Worm (Caenorhabditis elegans): ENCODE measurements around the gene F55G7.1.

F55G7.1 gene

DNA sequence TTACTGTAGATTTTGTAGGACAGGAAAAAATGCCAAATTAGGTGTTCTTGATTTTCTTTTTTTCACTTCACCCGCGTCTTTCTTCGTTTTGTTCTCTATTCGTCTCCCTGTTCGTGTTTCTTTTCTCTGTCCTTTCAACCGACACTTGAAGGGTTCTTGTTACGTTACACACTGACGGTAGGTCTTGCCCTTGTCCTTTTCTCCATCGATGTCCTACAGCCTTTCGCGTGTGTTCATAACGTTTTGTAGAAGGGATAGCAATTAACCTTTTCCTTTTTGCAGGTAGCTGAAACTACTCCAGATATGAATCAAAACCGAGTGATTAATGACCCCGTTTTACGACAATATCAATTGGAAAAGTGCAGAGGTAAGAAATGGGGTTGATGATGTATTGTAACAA is at the start of gene F55G7.1:
TSS of gene F55G7.1 (plus strand) at position 276 of the 400 bp plus-strand sequence.
- no peak for TF ChIP-seq nhr-76 (tag; optimal IDR thresholded peaks at IDR 0.05)
- TF ChIP-seq gei-8 (GFP tag; optimal IDR thresholded peaks at IDR 0.05): no peak
- TF ChIP-seq snpc-4 (tag; optimal IDR thresholded peaks at IDR 0.05): no peak
- TF ChIP-seq jun-1 (tag; optimal IDR thresholded peaks at IDR 0.05): peak; percentile 33
- TF ChIP-seq nhr-11 (tag; optimal IDR thresholded peaks at IDR 0.05): no peak
- no peak for TF ChIP-seq snpc-1.2 (GFP tag; IDR thresholded peaks at IDR 0.05)
- TF ChIP-seq lsy-2 (tag; optimal IDR thresholded peaks at IDR 0.05): peak in 1 of 2 experiments; percentile 14
- peak; percentile 85 for TF ChIP-seq mes-2 (tag; optimal IDR thresholded peaks at IDR 0.05; ENCODE audit: poor library complexity, severe bottlenecking)
- TF ChIP-seq dve-1 (tag; optimal IDR thresholded peaks at IDR 0.05; ENCODE audit: insufficient read depth): peak; percentile 71
- no peak for TF ChIP-seq attf-4 (tag; optimal IDR thresholded peaks at IDR 0.05)
- TF ChIP-seq daf-19 (GFP tag; conservative IDR thresholded peaks at IDR 0.05): no peak
- no peak; the same call in 1 of the 2 replicates for TF ChIP-seq pha-4 (GFP tag; IDR thresholded peaks at IDR 0.05)
- no peak for TF ChIP-seq pha-4 (tag; optimal IDR thresholded peaks at IDR 0.05)
- TF ChIP-seq egl-27 (tag; optimal IDR thresholded peaks at IDR 0.05): no peak
- TF ChIP-seq madf-9 (GFP tag; conservative IDR thresholded peaks at IDR 0.05): 0 out of 2 replicates have a peak, but pooled peaks have one; percentile 27
- TF ChIP-seq daf-8 (GFP tag; IDR thresholded peaks at IDR 0.05): no peak
- TF ChIP-seq nhr-6 (tag; optimal IDR thresholded peaks at IDR 0.05): no peak
- TF ChIP-seq spr-3 (GFP tag; optimal IDR thresholded peaks at IDR 0.05): peak; percentile 58
- no peak for TF ChIP-seq zfp-3 (GFP tag; conservative IDR thresholded peaks at IDR 0.05)
- no peak for TF ChIP-seq lin-38 (GFP tag; IDR thresholded peaks at IDR 0.05)
- no peak for TF ChIP-seq fos-1 (tag; optimal IDR thresholded peaks at IDR 0.05)
- TF ChIP-seq nhr-102 (tag; optimal IDR thresholded peaks at IDR 0.05): peak; percentile 84
- no peak for TF ChIP-seq ama-1 (optimal IDR thresholded peaks at IDR 0.05)
- TF ChIP-seq ceh-20 (GFP tag; IDR thresholded peaks at IDR 0.05): 0 out of 2 replicates have a peak, but pooled peaks have one; percentile 37
- peak; percentile 13 for TF ChIP-seq nhr-48 (tag; optimal IDR thresholded peaks at IDR 0.05)
- no peak for TF ChIP-seq ZK546.5 (tag; optimal IDR thresholded peaks at IDR 0.05)
- TF ChIP-seq skn-1 (tag; optimal IDR thresholded peaks at IDR 0.05): no peak
- no peak for TF ChIP-seq ZK337.2 (GFP tag; IDR thresholded peaks at IDR 0.05)
- peak; percentile 62 for TF ChIP-seq nhr-77 (tag; optimal IDR thresholded peaks at IDR 0.05)
- TF ChIP-seq spr-1 (tag; optimal IDR thresholded peaks at IDR 0.05): peak; percentile 35
- TF ChIP-seq F44E2.7 (GFP tag; IDR thresholded peaks at IDR 0.05): no peak
- TF ChIP-seq egl-43 (GFP tag; IDR thresholded peaks at IDR 0.05): no peak
- no peak for TF ChIP-seq Y48G9A.11 (GFP tag; IDR thresholded peaks at IDR 0.05)
- no peak for TF ChIP-seq lin-29 (GFP tag; IDR thresholded peaks at IDR 0.05)
- TF ChIP-seq hlh-30 (tag; optimal IDR thresholded peaks at IDR 0.05; ENCODE audit: insufficient read depth): peak; percentile 6
- TF ChIP-seq mxl-3 (GFP tag; optimal IDR thresholded peaks at IDR 0.05): peak; percentile 73
- no peak for TF ChIP-seq ceh-28 (tag; optimal IDR thresholded peaks at IDR 0.05)
- TF ChIP-seq pqm-1 (tag; optimal IDR thresholded peaks at IDR 0.05): no peak
- no peak for TF ChIP-seq F49E8.2 (tag; optimal IDR thresholded peaks at IDR 0.05; ENCODE audit: borderline replicate concordance)
- TF ChIP-seq F26F4.8 (GFP tag; conservative IDR thresholded peaks at IDR 0.05): no peak
- no peak for TF ChIP-seq lir-3 (tag; optimal IDR thresholded peaks at IDR 0.05)
- TF ChIP-seq ceh-62 (tag; optimal IDR thresholded peaks at IDR 0.05): no peak
- TF ChIP-seq R02D3.7 (tag; optimal IDR thresholded peaks at IDR 0.05): no peak
- TF ChIP-seq vab-7 (GFP tag; IDR thresholded peaks at IDR 0.05): no peak
- TF ChIP-seq dmd-8 (GFP tag; IDR thresholded peaks at IDR 0.05): no peak
- TF ChIP-seq nhr-28 (tag; optimal IDR thresholded peaks at IDR 0.05): peak; percentile 45
- peak; percentile 34 for TF ChIP-seq F37D6.2 (tag; optimal IDR thresholded peaks at IDR 0.05)
- no peak for TF ChIP-seq zag-1 (tag; optimal IDR thresholded peaks at IDR 0.05)
- peak in 1 of 2 experiments; percentile 47 for TF ChIP-seq daf-16 (GFP tag; optimal IDR thresholded peaks at IDR 0.05)
- TF ChIP-seq daf-16 (tag; optimal IDR thresholded peaks at IDR 0.05): peak; percentile 50
- TF ChIP-seq rbr-2 (tag; optimal IDR thresholded peaks at IDR 0.05): peak; percentile 68
- no peak for TF ChIP-seq saeg-2 (GFP tag; IDR thresholded peaks at IDR 0.05)
- no peak for TF ChIP-seq ctbp-1 (GFP tag; IDR thresholded peaks at IDR 0.05)
